Fruit fly (Drosophila melanogaster): ENCODE measurements around the gene CG15211.

- no peak for TF ChIP-seq ttk (optimal IDR thresholded peaks at IDR 0.05)
- TF ChIP-seq Sin3A (optimal IDR thresholded peaks at IDR 0.05): no peak
- no peak for TF ChIP-seq psq (optimal IDR thresholded peaks at IDR 0.05)
- no peak for TF ChIP-seq insv (optimal IDR thresholded peaks at IDR 0.05)
Measured at dm6 chrX:10740953-10741500, 31.3 kb upstream of the CG15211 start.

Measured in Kc167 (cell line).